Fruit fly (Drosophila melanogaster) whole organism, embryonic: Measurements from ENCODE around the gene CG12012.

Source experiments
- BEAF-32 ChIP-seq: fragments of 200-800 bp; sonication (Bioruptor generic); optimal IDR thresholded peaks from 3 replicates; lab custom pipeline; 2017; ENCODE audit warnings: missing biosample characterization, missing genetic modification characterization, mild to moderate bottlenecking, moderate library complexity, missing genetic modification reagents
- Bdp1 ChIP-seq: fragments of 200-800 bp; sonication (Bioruptor generic); optimal IDR thresholded peaks from 3 replicates; lab custom pipeline; 2016; ENCODE audit warnings: missing biosample characterization, missing genetic modification characterization
- Bgb ChIP-seq: fragments of 200-800 bp; sonication (Bioruptor generic); IDR thresholded peaks from 2 replicates; pipeline ENCODE4 v1.3.6; 2022; ENCODE audit warnings: missing biosample characterization, missing genetic modification characterization; ENCODE audit not compliant: partially characterized antibody
- CG10209 ChIP-seq: fragments of 200-800 bp; sonication (Bioruptor generic); optimal IDR thresholded peaks from 3 replicates; lab custom pipeline; 2017; ENCODE audit warnings: missing biosample characterization, mild to moderate bottlenecking, missing genetic modification characterization, missing genetic modification reagents
- CG10959 ChIP-seq: fragments of 200-800 bp; sonication (Bioruptor generic); IDR thresholded peaks from 2 replicates; pipeline ENCODE4 v1.3.6; 2022; ENCODE audit warnings: missing biosample characterization, missing genetic modification characterization
- CG11085 ChIP-seq: fragments of 200-800 bp; sonication (Bioruptor generic); IDR thresholded peaks from 2 replicates; pipeline ENCODE4 v1.3.6; 2022; ENCODE audit warnings: missing biosample characterization, missing genetic modification characterization
- CG11504 ChIP-seq: fragments of 200-800 bp; sonication (Bioruptor generic); optimal IDR thresholded peaks from 3 replicates; lab custom pipeline; 2019; ENCODE audit warnings: missing biosample characterization, mild to moderate bottlenecking, missing genetic modification characterization, moderate library complexity
- CG12942 ChIP-seq: fragments of 200-800 bp; sonication (Bioruptor generic); optimal IDR thresholded peaks from 3 replicates; lab custom pipeline; 2016; ENCODE audit warnings: missing biosample characterization, missing genetic modification characterization
- CG15073 ChIP-seq: fragments of 200-800 bp; sonication (Bioruptor generic); optimal IDR thresholded peaks from 2 replicates; lab custom pipeline; 2016; ENCODE audit warnings: missing biosample characterization, missing genetic modification characterization
- CG17359 ChIP-seq: fragments of 200-800 bp; sonication (Bioruptor generic); optimal IDR thresholded peaks from 3 replicates; lab custom pipeline; 2018; ENCODE audit warnings: missing biosample characterization, mild to moderate bottlenecking, missing genetic modification characterization, moderate library complexity
- CG17385 ChIP-seq: fragments of 200-800 bp; sonication (Bioruptor generic); optimal IDR thresholded peaks from 3 replicates; lab custom pipeline; 2018; ENCODE audit warnings: missing biosample characterization, mild to moderate bottlenecking, missing genetic modification characterization
- CG17802 ChIP-seq: fragments of 200-800 bp; sonication (Bioruptor generic); optimal IDR thresholded peaks from 2 replicates; lab custom pipeline; 2018; ENCODE audit warnings: missing biosample characterization, mild to moderate bottlenecking, missing genetic modification characterization, moderate library complexity
- CG3163 ChIP-seq: fragments of 200-800 bp; sonication (Bioruptor generic); optimal IDR thresholded peaks from 3 replicates; lab custom pipeline; 2016; ENCODE audit warnings: missing biosample characterization, missing genetic modification characterization
- CG33557 ChIP-seq: fragments of 200-800 bp; sonication (Bioruptor generic); optimal IDR thresholded peaks from 2 replicates; lab custom pipeline; 2019; ENCODE audit warnings: missing biosample characterization, mild to moderate bottlenecking, missing genetic modification characterization, moderate library complexity
- CG7357 ChIP-seq: fragments of 200-800 bp; sonication (Bioruptor generic); IDR thresholded peaks from 3 replicates; pipeline ENCODE4 v1.3.6; 2022; ENCODE audit warnings: missing biosample characterization, missing genetic modification characterization
- CG8944 ChIP-seq: fragments of 200-800 bp; sonication (Bioruptor generic); optimal IDR thresholded peaks from 3 replicates; lab custom pipeline; 2016; ENCODE audit warnings: missing biosample characterization, missing genetic modification characterization
- CG9437 ChIP-seq: fragments of 200-800 bp; sonication (Bioruptor generic); optimal IDR thresholded peaks from 2 replicates; lab custom pipeline; 2018; ENCODE audit warnings: missing biosample characterization, mild to moderate bottlenecking, missing genetic modification characterization
- CHES-1-like ChIP-seq: fragments of 200-800 bp; sonication (Bioruptor generic); optimal IDR thresholded peaks from 2 replicates; lab custom pipeline; 2016; ENCODE audit warnings: missing biosample characterization, missing genetic modification characterization
- Dbx ChIP-seq: fragments of 200-800 bp; sonication (Bioruptor generic); IDR thresholded peaks from 3 replicates; pipeline ENCODE4 v1.3.6; 2022; ENCODE audit warnings: missing biosample characterization, missing genetic modification characterization
- Elba2 ChIP-seq: fragments of 200-800 bp; sonication (Bioruptor generic); optimal IDR thresholded peaks from 3 replicates; lab custom pipeline; 2016; ENCODE audit warnings: missing biosample characterization, missing genetic modification characterization
- Ets65A ChIP-seq: fragments of 200-800 bp; sonication (Bioruptor generic); peaks from one replicate; lab custom pipeline; 2016; ENCODE audit warnings: missing biosample characterization, missing genetic modification characterization
- Fer1 ChIP-seq: fragments of 200-800 bp; sonication (Bioruptor generic); optimal IDR thresholded peaks from 2 replicates; lab custom pipeline; 2017; ENCODE audit warnings: missing biosample characterization, mild to moderate bottlenecking, missing genetic modification characterization
- Hey ChIP-seq: fragments of 200-800 bp; sonication (Bioruptor generic); optimal IDR thresholded peaks from 3 replicates; lab custom pipeline; 2018; ENCODE audit warnings: missing biosample characterization, mild to moderate bottlenecking, missing genetic modification characterization
- Lhr ChIP-seq: fragments of 200-800 bp; sonication (Bioruptor generic); optimal IDR thresholded peaks from 3 replicates; lab custom pipeline; 2017; ENCODE audit warnings: mild to moderate bottlenecking, missing biosample characterization, missing genetic modification reagents, missing genetic modification characterization
- Lpt ChIP-seq: fragments of >200 bp; optimal IDR thresholded peaks from 2 replicates; lab custom pipeline; 2018; ENCODE audit warnings: missing biosample characterization, missing genetic modification characterization
- Med ChIP-seq: fragments of 200-800 bp; sonication (Bioruptor generic); peaks from one replicate; lab custom pipeline; 2016; ENCODE audit warnings: missing biosample characterization, missing genetic modification characterization, mild to moderate bottlenecking, inconsistent platforms, moderate library complexity
- Optix ChIP-seq: fragments of 200-800 bp; sonication (Bioruptor generic); IDR thresholded peaks from 3 replicates; pipeline ENCODE4 v1.3.6; 2022; ENCODE audit warnings: missing biosample characterization, missing genetic modification characterization
- Xbp1 ChIP-seq: fragments of 200-800 bp; sonication (Bioruptor generic); optimal IDR thresholded peaks from 3 replicates; lab custom pipeline; 2016; ENCODE audit warnings: missing biosample characterization, mild to moderate bottlenecking, missing genetic modification characterization
- caup ChIP-seq: fragments of 200-800 bp; sonication (Bioruptor generic); optimal IDR thresholded peaks from 3 replicates; lab custom pipeline; 2017; ENCODE audit warnings: missing biosample characterization, mild to moderate bottlenecking, missing genetic modification characterization, moderate library complexity; ENCODE audit not compliant: severe bottlenecking
- chif ChIP-seq, 2 experiments: fragments of 200-800 bp; sonication (Bioruptor generic); optimal IDR thresholded peaks; 3 replicates each; lab custom pipeline; 2016; ENCODE audit warnings: missing biosample characterization in 2 of 2, missing genetic modification characterization in 2 of 2
- chinmo ChIP-seq: fragments of 200-800 bp; sonication (Bioruptor generic); IDR thresholded peaks from 4 replicates; pipeline ENCODE4 v1.3.6; 2022; ENCODE audit warnings: missing biosample characterization, missing genetic modification characterization; ENCODE audit not compliant: partially characterized antibody
- chn ChIP-seq: fragments of 200-800 bp; sonication (Bioruptor generic); optimal IDR thresholded peaks from 2 replicates; lab custom pipeline; 2016; ENCODE audit warnings: missing biosample characterization, missing genetic modification characterization
- crol ChIP-seq: fragments of 200-800 bp; sonication (Bioruptor generic); IDR thresholded peaks from 2 replicates; pipeline ENCODE4 v1.3.6; 2022; ENCODE audit warnings: missing biosample characterization, missing genetic modification characterization
- danr ChIP-seq: fragments of 200-800 bp; sonication (Bioruptor generic); IDR thresholded peaks from 2 replicates; pipeline ENCODE4 v1.3.6; 2022; ENCODE audit warnings: missing biosample characterization, missing genetic modification characterization
- dysf ChIP-seq: fragments of 200-800 bp; sonication (Bioruptor generic); IDR thresholded peaks from 3 replicates; pipeline ENCODE4 v1.3.6; 2022; ENCODE audit warnings: missing biosample characterization, missing genetic modification characterization
- ewg ChIP-seq: fragments of 200-800 bp; sonication (Bioruptor generic); optimal IDR thresholded peaks from 3 replicates; lab custom pipeline; 2017; ENCODE audit warnings: mild to moderate bottlenecking, missing biosample characterization, missing genetic modification reagents, missing genetic modification characterization
- fd3F ChIP-seq: fragments of 200-800 bp; sonication (Bioruptor generic); optimal IDR thresholded peaks from 2 replicates; lab custom pipeline; 2018; ENCODE audit warnings: missing biosample characterization, mild to moderate bottlenecking, missing genetic modification characterization, moderate library complexity
- ham ChIP-seq: fragments of 200-800 bp; sonication (Bioruptor generic); IDR thresholded peaks from 2 replicates; pipeline ENCODE4 v1.3.6; 2022; ENCODE audit warnings: missing biosample characterization, missing genetic modification characterization
- jumu ChIP-seq: fragments of 200-800 bp; sonication (Bioruptor generic); optimal IDR thresholded peaks from 3 replicates; lab custom pipeline; 2016; ENCODE audit warnings: missing biosample characterization, missing genetic modification characterization
- kay ChIP-seq: fragments of 200-800 bp; sonication (Bioruptor generic); optimal IDR thresholded peaks from 2 replicates; lab custom pipeline; 2016; ENCODE audit warnings: missing biosample characterization, missing genetic modification characterization
- lab ChIP-seq: fragments of 200-800 bp; sonication (Bioruptor generic); optimal IDR thresholded peaks from 3 replicates; lab custom pipeline; 2017; ENCODE audit warnings: missing biosample characterization, missing genetic modification characterization, mild to moderate bottlenecking, moderate library complexity, missing genetic modification reagents
- luna ChIP-seq: fragments of 200-800 bp; sonication (Bioruptor generic); optimal IDR thresholded peaks from 2 replicates; lab custom pipeline; 2016; ENCODE audit warnings: missing biosample characterization, missing genetic modification characterization
- nau ChIP-seq: fragments of 200-800 bp; sonication (Bioruptor generic); optimal IDR thresholded peaks from 3 replicates; lab custom pipeline; 2017; ENCODE audit warnings: missing biosample characterization, mild to moderate bottlenecking, missing genetic modification characterization, missing genetic modification reagents
- nmo ChIP-seq: fragments of 200-800 bp; sonication (Bioruptor generic); optimal IDR thresholded peaks from 2 replicates; lab custom pipeline; 2018; ENCODE audit warnings: missing biosample characterization, mild to moderate bottlenecking, missing genetic modification characterization, moderate library complexity
- nom ChIP-seq: fragments of 200-800 bp; sonication (Bioruptor generic); optimal IDR thresholded peaks from 2 replicates; lab custom pipeline; 2017; ENCODE audit warnings: missing biosample characterization, missing genetic modification characterization, mild to moderate bottlenecking, moderate library complexity, missing genetic modification reagents
- row ChIP-seq: fragments of 200-800 bp; sonication (Bioruptor generic); IDR thresholded peaks from 3 replicates; pipeline ENCODE4 v1.3.6; 2022; ENCODE audit warnings: missing biosample characterization, missing genetic modification characterization
- sob ChIP-seq: fragments of 200-800 bp; sonication (Bioruptor generic); IDR thresholded peaks from 2 replicates; pipeline ENCODE4 v1.3.6; 2022; ENCODE audit warnings: missing biosample characterization, missing genetic modification characterization
- z ChIP-seq: fragments of 200-800 bp; sonication (Bioruptor generic); IDR thresholded peaks from 3 replicates; pipeline ENCODE4 v1.3.6; 2022; ENCODE audit warnings: missing biosample characterization, missing genetic modification characterization

CG12012 gene

dm6 chr3L:3338028-3338855 lies 38.3 kb upstream of the CG12012 start (continued):
- TF ChIP-seq CG3163, result no peak
- peak; percentile 78 for TF ChIP-seq crol (GFP tag; lab: Robert Waterston, UW)
- peak; percentile 66 for TF ChIP-seq Med (GFP tag; lab: Kevin White, UChicago)
- TF ChIP-seq Optix (GFP tag; lab: Robert Waterston, UW), result no peak
- no peak for TF ChIP-seq caup (GFP tag; lab: Kevin White, UChicago)
- TF ChIP-seq CG11504 (tag; lab: Kevin White, UChicago), result no peak
- TF ChIP-seq Dbx, result no peak
- TF ChIP-seq CG17385 (GFP tag; lab: Kevin White, UChicago), result no peak
- no peak for TF ChIP-seq ham (GFP tag; lab: Robert Waterston, UW)
- TF ChIP-seq row (GFP tag; lab: Robert Waterston, UW), result no peak
- TF ChIP-seq Fer1 (GFP tag; lab: Kevin White, UChicago), result no peak
- TF ChIP-seq ewg (GFP tag; lab: Kevin White, UChicago), result no peak
- no peak for TF ChIP-seq CG17359 (tag; lab: Kevin White, UChicago)
- no peak for TF ChIP-seq chif (GFP tag; optimal IDR thresholded peaks at IDR 0.05; lab: Kevin White, UChicago)
- no peak for TF ChIP-seq dysf (GFP tag; lab: Robert Waterston, UW)
- no peak for TF ChIP-seq nmo (GFP tag; lab: Kevin White, UChicago)
- no peak for TF ChIP-seq z (GFP tag; lab: Robert Waterston, UW)
- no peak for TF ChIP-seq Bdp1 (GFP tag; lab: Kevin White, UChicago)
- no peak for TF ChIP-seq Lhr (GFP tag; lab: Kevin White, UChicago)
- TF ChIP-seq sob (GFP tag; lab: Robert Waterston, UW), result no peak
- TF ChIP-seq danr, result no peak
- TF ChIP-seq CHES-1-like (GFP tag; lab: Kevin White, UChicago), result no peak
- no peak for TF ChIP-seq Lpt (GFP tag; lab: Kevin White, UChicago)
- TF ChIP-seq CG9437 (GFP tag; lab: Kevin White, UChicago), result no peak
- no peak for TF ChIP-seq CG7357 (GFP tag; lab: Robert Waterston, UW)
- TF ChIP-seq Bgb (GFP tag; lab: Robert Waterston, UW), result no peak
- peak; percentile 77; the same call in 2 of the 4 replicates for TF ChIP-seq chinmo (GFP tag; lab: Robert Waterston, UW)
- TF ChIP-seq Hey (tag; lab: Kevin White, UChicago), result no peak
- TF ChIP-seq kay (GFP tag; lab: Kevin White, UChicago), result no peak
- no peak for TF ChIP-seq CG12942
- TF ChIP-seq BEAF-32 (GFP tag; lab: Kevin White, UChicago), result no peak
- TF ChIP-seq luna (GFP tag; lab: Kevin White, UChicago), result no peak
- no peak for TF ChIP-seq CG33557 (GFP tag; lab: Kevin White, UChicago)
- peak; percentile 62 for TF ChIP-seq CG17802
- TF ChIP-seq CG10959 (GFP tag; lab: Robert Waterston, UW), result no peak
- TF ChIP-seq jumu, result no peak
- TF ChIP-seq CG8944 (GFP tag; lab: Kevin White, UChicago), result no peak
- TF ChIP-seq nom, result peak; percentile 31
- no peak for TF ChIP-seq chn (GFP tag; lab: Kevin White, UChicago)
- TF ChIP-seq CG15073 (GFP tag; lab: Kevin White, UChicago), result no peak
- peak; percentile 67 for TF ChIP-seq Ets65A
- no peak for TF ChIP-seq CG11085 (GFP tag; lab: Robert Waterston, UW)
- no peak for TF ChIP-seq nau (GFP tag; lab: Kevin White, UChicago)
- TF ChIP-seq CG10209 (GFP tag; lab: Kevin White, UChicago), result no peak
- no peak for TF ChIP-seq fd3F (GFP tag; lab: Kevin White, UChicago)
- TF ChIP-seq Elba2, result no peak
- no peak for TF ChIP-seq Xbp1
- no peak for TF ChIP-seq lab (GFP tag; lab: Kevin White, UChicago)
